Fruit fly (Drosophila melanogaster): ENCODE measurements around the gene Tim23.

Gene Tim23

dm6 chr2L:23313435-23314067 lies at the start of gene Tim23:
Gene Tim23, minus strand, starts transcription at chr2L:23313578.
- TF ChIP-seq CTCF (optimal IDR thresholded peaks at IDR 0.05) = no peak
- no peak for TF ChIP-seq CG8478 (optimal IDR thresholded peaks at IDR 0.05)

- no peak for TF ChIP-seq CTCF (optimal IDR thresholded peaks at IDR 0.05)
- no peak for TF ChIP-seq CG8478 (optimal IDR thresholded peaks at IDR 0.05)
Measured at dm6 chr2L:23332239-23332810, 18.9 kb upstream of the Tim23 start.

dm6 chr2L:23315029-23315428 lies 1.7 kb upstream of the Tim23 start:
- TF ChIP-seq CTCF (optimal IDR thresholded peaks at IDR 0.05) = no peak
- TF ChIP-seq CG8478 (optimal IDR thresholded peaks at IDR 0.05) = no peak

dm6 chr2L:23311400-23311799 lies 2.0 kb downstream of the Tim23 start, which contains the start of gene Gpb5:
Gene Gpb5, plus strand, starts transcription at chr2L:23311700.
- no peak for TF ChIP-seq CG8478 (optimal IDR thresholded peaks at IDR 0.05)
- no peak for TF ChIP-seq CTCF (optimal IDR thresholded peaks at IDR 0.05)

Data from S2 (cell line).